Worm (Caenorhabditis elegans): ENCODE measurements around the gene nas-31.

The nas-31 gene

ce11 chrV:10871457-10871861 is 50.2 kb downstream of the nas-31 start (continued):
- TF ChIP-seq lir-3 (tag; optimal IDR thresholded peaks at IDR 0.05; ENCODE audit: poor library complexity), result no peak
- peak; percentile 57 for TF ChIP-seq sox-4 (tag; optimal IDR thresholded peaks at IDR 0.05)
- peak; percentile 71 to 82 for TF ChIP-seq egl-27 (tag; optimal IDR thresholded peaks at IDR 0.05)
- peak; percentile 81 for TF ChIP-seq rnt-1 (tag; optimal IDR thresholded peaks at IDR 0.05)
- no peak for TF ChIP-seq lin-15B (tag; optimal IDR thresholded peaks at IDR 0.05)
- peak; percentile 71 to 86 (median 75) for TF ChIP-seq ceh-82 (tag; optimal IDR thresholded peaks at IDR 0.05)
- TF ChIP-seq mef-2 (tag; optimal IDR thresholded peaks at IDR 0.05), result peak; percentile 10
- TF ChIP-seq fos-1 (tag; optimal IDR thresholded peaks at IDR 0.05), result peak; percentile 78
- peak; percentile 80 for TF ChIP-seq jun-1 (tag; optimal IDR thresholded peaks at IDR 0.05)
- TF ChIP-seq fkh-8 (tag; optimal IDR thresholded peaks at IDR 0.05), result peak; percentile 89
- peak; percentile 89 for TF ChIP-seq egl-13 (tag; optimal IDR thresholded peaks at IDR 0.05)
- TF ChIP-seq nhr-84 (tag; optimal IDR thresholded peaks at IDR 0.05), result no peak
- no peak for TF ChIP-seq zag-1 (tag; optimal IDR thresholded peaks at IDR 0.05)
- no peak for TF ChIP-seq hlh-4 (tag; optimal IDR thresholded peaks at IDR 0.05)
- TF ChIP-seq snpc-4 (tag; optimal IDR thresholded peaks at IDR 0.05), result peak; percentile 63
- TF ChIP-seq xbp-1 (tag; optimal IDR thresholded peaks at IDR 0.05), result peak; percentile 70
- TF ChIP-seq unc-62 (GFP tag; optimal IDR thresholded peaks at IDR 0.05), result no peak
- TF ChIP-seq efl-3 (GFP tag; optimal IDR thresholded peaks at IDR 0.05), result no peak
- peak; percentile 55 for TF ChIP-seq sup-37 (GFP tag; optimal IDR thresholded peaks at IDR 0.05)
- no peak for TF ChIP-seq unc-98 (GFP tag; IDR thresholded peaks at IDR 0.05)
- TF ChIP-seq elt-2 (tag; optimal IDR thresholded peaks at IDR 0.05), result no peak
- peak; percentile 56 for TF ChIP-seq skn-1 (tag; optimal IDR thresholded peaks at IDR 0.05)
- TF ChIP-seq nhr-11 (tag; optimal IDR thresholded peaks at IDR 0.05), result peak; percentile 10
- TF ChIP-seq ceh-90 (tag; optimal IDR thresholded peaks at IDR 0.05), result no peak
- no peak for TF ChIP-seq hlh-17 (GFP tag; optimal IDR thresholded peaks at IDR 0.05; ENCODE audit: borderline replicate concordance)
- TF ChIP-seq ceh-8 (GFP tag; optimal IDR thresholded peaks at IDR 0.05), result no peak
- TF ChIP-seq C34B4.2 (tag; optimal IDR thresholded peaks at IDR 0.05), result no peak
- TF ChIP-seq lin-39 (tag; optimal IDR thresholded peaks at IDR 0.05), result no peak
- peak; percentile 15 to 46 (median 46) for TF ChIP-seq dpl-1 (GFP tag; optimal IDR thresholded peaks at IDR 0.05)

ce11 chrV:10870050-10870449 is 51.6 kb downstream of the nas-31 start:
- TF ChIP-seq lin-14 (GFP tag; optimal IDR thresholded peaks at IDR 0.05), result peak; percentile 61
- no peak for TF ChIP-seq snu-23 (GFP tag; optimal IDR thresholded peaks at IDR 0.05)
- no peak for TF ChIP-seq fos-1 (tag; optimal IDR thresholded peaks at IDR 0.05)
- no peak for TF ChIP-seq hpl-2 (GFP tag; optimal IDR thresholded peaks at IDR 0.05)
- no peak for TF ChIP-seq aha-1 (tag; optimal IDR thresholded peaks at IDR 0.05)
- no peak for TF ChIP-seq blmp-1 (tag; optimal IDR thresholded peaks at IDR 0.05)
- TF ChIP-seq ceh-63 (GFP tag; optimal IDR thresholded peaks at IDR 0.05), result no peak
- peak; percentile 45 for TF ChIP-seq rnt-1 (tag; optimal IDR thresholded peaks at IDR 0.05)
- TF ChIP-seq sox-4 (tag; optimal IDR thresholded peaks at IDR 0.05), result no peak
- TF ChIP-seq nhr-12 (tag; optimal IDR thresholded peaks at IDR 0.05), result no peak
- no peak for TF ChIP-seq lin-39 (tag; optimal IDR thresholded peaks at IDR 0.05)
- no peak for TF ChIP-seq nhr-11 (tag; optimal IDR thresholded peaks at IDR 0.05)
- peak; percentile 9 for TF ChIP-seq dsc-1 (tag; optimal IDR thresholded peaks at IDR 0.05)
- TF ChIP-seq lin-35 (GFP tag; optimal IDR thresholded peaks at IDR 0.05), result no peak
- TF ChIP-seq nhr-85 (tag), result peak; percentile 31
- TF ChIP-seq unc-98 (GFP tag; IDR thresholded peaks at IDR 0.05), result no peak
- no peak for TF ChIP-seq ztf-4 (tag; optimal IDR thresholded peaks at IDR 0.05)
- TF ChIP-seq F16B12.6 (tag; optimal IDR thresholded peaks at IDR 0.05), result no peak
- no peak for TF ChIP-seq lsy-2 (tag; optimal IDR thresholded peaks at IDR 0.05)
- no peak for TF ChIP-seq alr-1 (tag; optimal IDR thresholded peaks at IDR 0.05; ENCODE audit: borderline replicate concordance)
- TF ChIP-seq elt-3 (tag; optimal IDR thresholded peaks at IDR 0.05), result no peak
- TF ChIP-seq pag-3 (tag; optimal IDR thresholded peaks at IDR 0.05; ENCODE audit: borderline replicate concordance, insufficient read depth), result no peak
- no peak for TF ChIP-seq unc-30 (tag; optimal IDR thresholded peaks at IDR 0.05)
- peak; percentile 63 for TF ChIP-seq nhr-71 (tag; optimal IDR thresholded peaks at IDR 0.05)
- peak in 1 of 2 experiments; percentile 26 for TF ChIP-seq mdl-1 (tag; optimal IDR thresholded peaks at IDR 0.05)
- peak; percentile 28 for TF ChIP-seq nhr-19 (GFP tag; conservative IDR thresholded peaks at IDR 0.05)
- no peak for TF ChIP-seq mep-1 (tag; optimal IDR thresholded peaks at IDR 0.05)
- no peak for TF ChIP-seq lin-15B (tag; optimal IDR thresholded peaks at IDR 0.05)

Data from whole organism, L1 larva.